Fruit fly (Drosophila melanogaster): Measurements from ENCODE around the gene CG7099.
A peak's percentile ranks its signal among the peaks of the same experiment; 100 is the strongest.

dm6 chr2L:13411566-13411965 lies 24.2 kb downstream of the CG7099 start, which contains the start of gene Vm34Ca:
- TF ChIP-seq cnc (optimal IDR thresholded peaks at IDR 0.05) (no peak), tj (GFP tag; optimal IDR thresholded peaks at IDR 0.05) (peak; percentile 99), cic (GFP tag; optimal IDR thresholded peaks at IDR 0.05) (no peak), CG1620 (GFP tag; optimal IDR thresholded peaks at IDR 0.05) (no peak), CG7101 (tag; optimal IDR thresholded peaks at IDR 0.05) (no peak), bab1 (GFP tag; optimal IDR thresholded peaks at IDR 0.05) (peak; percentile 49), CG14711 (tag; optimal IDR thresholded peaks at IDR 0.05) (no peak), Clk (GFP tag; optimal IDR thresholded peaks at IDR 0.05) (no peak), kay (GFP tag; ENCODE audit: borderline replicate concordance) (no peak), CG11617 (GFP tag; optimal IDR thresholded peaks at IDR 0.05) (no peak), toe (GFP tag; optimal IDR thresholded peaks at IDR 0.05) (no peak), CG5204 (GFP tag; optimal IDR thresholded peaks at IDR 0.05) (no peak)

Measured in whole organism, adult.